Worm (Caenorhabditis elegans): ENCODE results near the gene R02F2.6.

The R02F2.6 gene

DNA sequence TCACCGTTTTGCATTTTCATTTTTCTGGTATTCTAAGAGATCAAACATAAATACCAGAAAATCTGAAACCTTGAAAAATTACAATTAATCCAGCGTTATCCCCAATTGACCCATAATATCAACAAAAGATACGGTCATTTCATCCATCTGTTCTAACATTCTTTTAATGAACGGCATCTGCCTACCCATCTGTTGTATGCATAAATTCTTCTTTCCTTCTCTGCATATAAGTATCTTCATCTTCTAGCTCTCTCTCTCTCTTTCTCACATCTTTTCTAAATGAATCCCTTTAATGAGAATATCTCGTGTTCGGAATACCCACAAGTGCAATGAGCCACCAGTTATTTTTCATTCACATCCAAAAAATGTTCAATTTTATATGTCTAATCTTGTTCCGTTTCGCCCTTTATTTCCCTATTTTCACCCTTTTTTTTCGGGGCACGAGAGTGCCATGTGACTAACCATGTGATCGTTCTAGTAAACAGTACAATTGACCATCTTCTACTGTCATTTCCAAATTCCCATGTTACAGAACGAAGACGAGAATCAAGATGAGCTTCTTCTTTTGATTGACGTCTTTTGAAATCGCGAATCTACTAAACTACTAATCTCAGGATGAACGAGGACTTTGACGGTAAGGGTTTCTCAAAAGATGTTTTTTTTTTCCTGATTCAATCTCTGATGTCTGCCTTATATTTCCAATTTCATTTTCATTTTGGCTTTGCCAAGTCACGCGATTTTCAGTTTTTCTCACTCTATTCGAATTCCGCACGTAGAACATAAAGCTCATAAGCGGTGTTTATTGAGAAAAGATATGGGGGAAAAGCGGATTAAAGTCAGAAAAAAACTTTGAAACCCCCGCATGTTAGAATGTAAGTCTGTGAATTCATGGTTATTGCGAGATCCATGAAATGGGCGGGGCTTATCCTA, 22.9 kb upstream of the R02F2.6 start, which contains the start of gene R02F2.1:
Gene R02F2.1 (plus strand): TSS at position 528 of the 930 bp plus-strand sequence.
- TF ChIP-seq W03F9.2 (tag; optimal IDR thresholded peaks at IDR 0.05): no peak
- no peak for TF ChIP-seq him-1 (tag; optimal IDR thresholded peaks at IDR 0.05)

DNA sequence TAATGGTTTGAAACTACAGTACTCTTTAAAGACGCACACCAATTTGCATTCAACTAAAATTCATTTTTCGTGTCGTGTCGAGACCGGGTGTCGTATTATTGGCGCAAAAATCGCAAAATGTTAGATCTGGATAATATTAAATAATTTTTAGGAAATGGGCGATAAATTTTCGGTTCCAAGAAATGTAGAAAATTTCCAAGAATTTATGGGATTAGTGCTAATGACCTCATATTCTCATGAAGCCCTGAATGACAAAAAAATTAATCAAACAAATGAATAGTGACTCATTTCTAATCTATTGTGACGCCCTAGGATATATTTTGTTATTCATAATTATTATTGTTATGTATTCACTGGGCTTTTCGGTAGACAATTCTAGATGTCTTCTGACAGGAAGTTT, 22.0 kb upstream of the R02F2.6 start:
- TF ChIP-seq W03F9.2 (tag; optimal IDR thresholded peaks at IDR 0.05) (no peak), him-1 (tag; optimal IDR thresholded peaks at IDR 0.05) (no peak), dao-5 (tag; optimal IDR thresholded peaks at IDR 0.05) (no peak)

DNA sequence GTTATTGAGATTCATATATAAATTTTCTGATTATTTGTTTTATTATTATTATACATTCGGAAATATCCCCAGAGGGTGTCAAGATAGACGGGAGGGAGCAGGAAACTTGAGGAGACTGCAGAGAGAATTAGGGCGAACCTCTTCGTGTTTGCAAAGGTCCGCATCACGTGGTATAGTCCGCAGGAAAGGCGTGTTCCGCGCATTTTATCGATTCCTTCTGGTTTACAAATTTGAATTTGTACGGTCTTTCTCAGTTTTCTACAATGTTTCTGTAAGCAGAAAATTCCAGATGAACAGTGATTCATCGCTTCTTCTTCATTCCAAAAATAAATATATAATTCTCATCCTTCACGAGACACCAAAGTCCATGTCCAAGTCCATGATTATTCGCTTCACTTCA, 21.2 kb upstream of the R02F2.6 start:
- no peak for TF ChIP-seq him-1 (tag; optimal IDR thresholded peaks at IDR 0.05)

- TF ChIP-seq W03F9.2 (tag; optimal IDR thresholded peaks at IDR 0.05) (no peak), dao-5 (tag; optimal IDR thresholded peaks at IDR 0.05) (no peak), him-1 (tag; optimal IDR thresholded peaks at IDR 0.05) (no peak)
Measured at ce11 chrIII:5498973-5499372, 20.2 kb upstream of the R02F2.6 start, which contains the start of gene R02F2.9. Gene R02F2.9 (plus strand): TSS chrIII:5499190.

DNA sequence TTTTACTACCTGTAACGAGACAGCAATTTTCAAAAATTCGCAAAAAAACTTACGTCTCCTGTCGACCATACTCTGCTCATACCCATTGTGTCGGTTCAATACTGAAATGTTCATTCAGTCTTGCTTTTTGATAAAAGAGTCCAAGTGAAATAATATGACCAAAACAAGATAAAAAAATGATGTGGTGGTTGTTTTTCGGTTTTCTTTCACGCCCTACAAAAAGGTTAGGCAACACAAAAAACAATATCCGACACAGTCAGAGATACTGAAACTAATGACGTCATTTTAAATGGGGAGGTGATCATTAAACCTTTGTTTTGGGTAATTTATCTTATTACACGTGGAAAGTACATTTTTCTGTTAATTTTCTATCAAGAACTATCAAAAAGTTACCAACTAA, 16.4 kb upstream of the R02F2.6 start, which contains the start of gene R02F2.8:
Gene R02F2.8 (minus strand): TSS at position 101 of the 400 bp plus-strand sequence.
- no peak for TF ChIP-seq dao-5 (tag; optimal IDR thresholded peaks at IDR 0.05)
- no peak for TF ChIP-seq him-1 (tag; optimal IDR thresholded peaks at IDR 0.05)
- TF ChIP-seq W03F9.2 (tag; optimal IDR thresholded peaks at IDR 0.05): no peak

ce11 chrIII:5487087-5487603, 8.4 kb upstream of the R02F2.6 start, which contains the start of gene osg-1:
Gene osg-1 (plus strand): TSS chrIII:5487553.
- TF ChIP-seq W03F9.2 (tag; optimal IDR thresholded peaks at IDR 0.05) (no peak), dao-5 (tag; optimal IDR thresholded peaks at IDR 0.05) (no peak), him-1 (tag; optimal IDR thresholded peaks at IDR 0.05) (no peak)

DNA sequence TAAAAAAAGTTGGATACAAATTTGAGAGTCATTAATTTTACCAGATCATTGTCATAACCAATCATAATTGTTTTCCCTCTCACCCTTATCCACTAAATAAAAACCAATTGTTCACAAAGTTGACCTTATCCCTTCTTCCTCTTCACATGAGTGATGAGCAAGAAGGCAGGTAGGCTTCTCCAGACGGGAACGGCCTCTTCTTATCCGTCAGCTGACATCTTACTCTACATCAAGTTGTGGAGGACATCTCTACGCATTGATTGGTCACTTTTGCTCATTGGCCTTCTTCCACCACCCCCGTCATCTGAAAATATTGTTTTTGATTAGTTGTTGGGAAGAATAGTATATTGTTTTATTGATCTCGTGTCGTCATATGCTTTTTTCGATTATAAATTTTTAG, 7.6 kb upstream of the R02F2.6 start:
- TF ChIP-seq dao-5 (tag; optimal IDR thresholded peaks at IDR 0.05) (no peak), W03F9.2 (tag; optimal IDR thresholded peaks at IDR 0.05) (no peak)

ce11 chrIII:5483738-5484315, 5.1 kb upstream of the R02F2.6 start, which contains the start of the genes R02F2.7 and R02F2.4:
Gene R02F2.7 (minus strand): TSS chrIII:5483773.
Gene R02F2.4 (plus strand): TSS chrIII:5484289.
- TF ChIP-seq him-1 (tag; optimal IDR thresholded peaks at IDR 0.05) (no peak), W03F9.2 (tag; optimal IDR thresholded peaks at IDR 0.05) (no peak), dao-5 (tag; optimal IDR thresholded peaks at IDR 0.05) (no peak)

DNA sequence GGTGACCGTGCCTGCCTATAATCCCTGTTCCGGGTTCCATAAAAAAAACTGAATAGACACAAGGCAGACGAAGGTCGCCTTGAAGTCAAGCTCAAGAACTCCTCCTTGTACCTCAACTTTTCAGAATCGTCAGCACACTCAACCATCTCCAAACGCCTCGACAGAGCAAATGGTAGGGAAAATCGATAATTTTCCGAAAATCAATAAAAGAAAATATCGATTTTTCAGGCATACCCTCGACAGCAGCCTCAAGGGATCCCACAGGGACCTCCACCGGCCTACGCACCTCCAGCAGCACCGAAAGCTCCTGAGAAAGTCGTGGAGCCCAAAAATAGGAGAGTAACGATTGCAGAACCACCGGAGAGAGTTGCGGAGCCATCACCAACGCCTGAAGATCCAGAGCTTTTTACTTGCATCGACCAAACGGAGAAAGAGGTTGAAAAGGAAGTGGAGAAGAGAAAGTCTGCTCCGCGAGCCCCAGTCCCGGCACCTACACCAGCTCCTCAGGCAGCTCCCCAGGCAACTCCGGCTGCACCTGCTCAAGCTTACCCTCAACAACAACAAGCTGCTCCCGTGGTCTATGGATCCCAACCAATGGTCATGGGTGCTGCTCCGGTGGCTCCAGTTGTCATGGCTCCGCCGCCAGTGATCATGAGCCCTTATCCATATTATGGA, 906 bp upstream of the R02F2.6 start:
- TF ChIP-seq W03F9.2 (tag; optimal IDR thresholded peaks at IDR 0.05) (no peak), dao-5 (tag; optimal IDR thresholded peaks at IDR 0.05) (no peak), him-1 (tag; optimal IDR thresholded peaks at IDR 0.05) (no peak)

DNA sequence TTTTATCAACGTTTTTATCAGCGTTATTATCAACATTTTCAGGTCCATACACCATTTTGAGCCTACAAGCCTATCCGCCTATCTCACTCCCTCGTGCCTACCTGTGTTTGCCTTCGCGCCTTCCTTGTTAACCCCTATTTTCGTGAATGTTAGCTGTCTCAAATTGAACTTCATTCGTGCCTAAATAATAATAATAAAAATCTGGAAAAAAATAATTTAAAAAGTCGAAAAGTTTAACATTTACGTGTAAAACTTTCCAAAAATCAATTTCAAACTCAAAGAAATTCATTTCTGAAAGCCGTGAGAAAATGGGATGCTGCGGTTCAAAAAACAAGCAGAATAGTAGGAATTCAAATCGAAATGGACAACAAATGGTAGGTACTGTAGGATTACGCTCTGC, 713 bp downstream of the R02F2.6 start, which contains the start of gene R02F2.10:
Gene R02F2.10 (plus strand): TSS at position 301 of the 400 bp plus-strand sequence.
- TF ChIP-seq W03F9.2 (tag; optimal IDR thresholded peaks at IDR 0.05): no peak
- no peak for TF ChIP-seq dao-5 (tag; optimal IDR thresholded peaks at IDR 0.05)
- no peak for TF ChIP-seq him-1 (tag; optimal IDR thresholded peaks at IDR 0.05)

DNA sequence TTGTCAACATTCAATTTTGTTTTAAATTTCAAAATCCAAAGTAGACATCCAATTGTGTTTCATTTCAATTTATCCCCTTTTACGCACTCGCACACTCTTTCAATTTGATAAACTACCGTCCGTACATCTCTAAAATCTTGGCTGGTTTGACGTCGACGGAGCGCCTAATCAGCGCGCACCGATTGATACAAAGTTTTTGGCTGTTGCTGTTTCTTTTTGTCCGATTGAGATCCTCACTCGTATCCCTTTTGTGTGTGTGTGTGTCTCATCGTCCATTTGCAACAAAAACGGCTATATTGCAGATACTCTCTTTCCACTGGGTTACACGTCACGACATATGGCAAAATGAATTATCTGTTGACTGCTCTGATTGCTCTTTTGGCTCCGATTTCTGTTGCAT, 4.5 kb downstream of the R02F2.6 start, which contains the start of gene lon-1:
Gene lon-1 (plus strand): TSS at position 301 of the 400 bp plus-strand sequence.
- TF ChIP-seq him-1 (tag; optimal IDR thresholded peaks at IDR 0.05) (no peak), dao-5 (tag; optimal IDR thresholded peaks at IDR 0.05) (no peak), W03F9.2 (tag; optimal IDR thresholded peaks at IDR 0.05) (no peak)

DNA sequence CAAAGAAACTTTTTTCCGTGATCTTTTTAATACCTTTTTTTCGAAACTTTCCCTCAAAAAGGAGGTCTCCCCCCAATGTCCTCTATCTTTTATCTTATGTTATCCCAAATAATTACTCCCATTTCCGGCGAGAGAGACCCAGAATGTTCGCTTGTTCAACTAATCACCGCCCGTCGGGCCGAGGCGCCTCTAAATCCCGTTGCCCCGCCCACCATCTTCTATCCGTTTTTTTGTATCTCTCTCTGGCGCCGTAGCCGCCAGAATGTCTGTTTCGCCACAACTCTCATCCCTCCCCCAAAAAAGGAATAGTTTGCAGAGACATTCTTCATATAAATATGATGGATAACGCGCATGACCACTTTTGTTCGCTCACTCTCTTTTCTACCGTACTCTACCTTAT, 6.0 kb downstream of the R02F2.6 start:
- TF ChIP-seq dao-5 (tag; optimal IDR thresholded peaks at IDR 0.05) (no peak), W03F9.2 (tag; optimal IDR thresholded peaks at IDR 0.05) (no peak), him-1 (tag; optimal IDR thresholded peaks at IDR 0.05) (no peak)

DNA sequence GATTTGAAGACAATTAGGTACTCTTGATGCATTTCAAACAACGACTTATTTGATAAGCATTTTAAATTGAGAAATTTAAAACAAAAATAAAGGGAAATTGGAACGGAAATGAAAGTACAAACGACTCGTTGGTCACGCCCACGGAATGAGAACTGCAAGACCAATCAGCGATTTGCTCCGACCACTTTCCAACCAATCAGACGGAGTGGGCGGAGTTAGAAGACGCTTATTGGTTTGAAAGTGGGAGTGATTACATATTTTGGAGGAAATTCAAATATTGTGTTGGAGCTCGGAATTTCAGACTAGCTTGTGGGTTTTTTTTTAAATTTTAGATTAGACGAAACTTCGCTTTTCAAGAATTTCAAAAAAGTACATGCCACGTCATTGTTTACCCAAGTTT, 9.6 kb downstream of the R02F2.6 start:
- TF ChIP-seq dao-5 (tag; optimal IDR thresholded peaks at IDR 0.05) (no peak), W03F9.2 (tag; optimal IDR thresholded peaks at IDR 0.05) (no peak), him-1 (tag; optimal IDR thresholded peaks at IDR 0.05) (no peak)

Data from whole organism, L4/young adult.